Fruit fly (Drosophila melanogaster) whole organism, prepupa: ENCODE results near the gene Cyp9f3.

ENCODE experiments used
- CG8119 ChIP-seq: fragments of 200-800 bp; sonication (Bioruptor generic); IDR thresholded peaks from 3 replicates; pipeline ENCODE4 v1.3.6; 2022; ENCODE audit warnings: missing biosample characterization, missing genetic modification characterization
- Gug ChIP-seq: fragments of 200-800 bp; sonication (Bioruptor generic); IDR thresholded peaks from 2 replicates; pipeline ENCODE4 v1.3.6; 2022; ENCODE audit warnings: missing biosample characterization, missing genetic modification characterization

- TF ChIP-seq CG8119 (GFP tag; lab: Robert Waterston, UW), result no peak
- TF ChIP-seq Gug (GFP tag; lab: Robert Waterston, UW), result no peak
Observed at dm6 chr3R:12398054-12398453, 675 bp downstream of the Cyp9f3 start.
